Fruit fly (Drosophila melanogaster) whole organism, wandering third instar larva: ENCODE measurements around the gene CG7443.

Experiments
- Abd-B ChIP-seq: fragments of >200 bp; optimal IDR thresholded peaks from 2 replicates; lab custom pipeline; 2017; ENCODE audit warnings: missing biosample characterization, missing genetic modification characterization
- CG32264 ChIP-seq: fragments of 200-800 bp; sonication (Bioruptor generic); optimal IDR thresholded peaks from 2 replicates; lab custom pipeline; 2016; ENCODE audit warnings: missing biosample characterization, missing genetic modification characterization
- Dfd ChIP-seq: fragments of >200 bp; optimal IDR thresholded peaks from 2 replicates; lab custom pipeline; 2017; ENCODE audit warnings: missing biosample characterization, missing genetic modification characterization
- Dif ChIP-seq: fragments of 200-275, 200-300 bp; sonication (Bioruptor generic); optimal IDR thresholded peaks from 2 replicates; lab custom pipeline; 2018; ENCODE audit warnings: missing biosample characterization, missing genetic modification characterization; ENCODE audit not compliant: partially characterized antibody
- HLH106 ChIP-seq: fragments of 200-800 bp; optimal IDR thresholded peaks from 3 replicates; lab custom pipeline; 2019; ENCODE audit warnings: missing biosample characterization, mild to moderate bottlenecking, missing genetic modification characterization, moderate library complexity
- Hr83 ChIP-seq: fragments of 200-300 bp; sonication (Bioruptor generic); optimal IDR thresholded peaks from 2 replicates; lab custom pipeline; 2016; ENCODE audit warnings: missing biosample characterization, mild to moderate bottlenecking, missing genetic modification characterization, moderate library complexity; ENCODE audit not compliant: poor library complexity, severe bottlenecking
- Mio ChIP-seq: sonication (Bioruptor generic); optimal IDR thresholded peaks from 2 replicates; lab custom pipeline; 2016; ENCODE audit warnings: missing biosample characterization, missing genetic modification characterization
- Myc ChIP-seq: fragments of >200 bp; optimal IDR thresholded peaks from 2 replicates; lab custom pipeline; 2017
- OdsH ChIP-seq: fragments of 200-800 bp; sonication (Bioruptor generic); optimal IDR thresholded peaks from 2 replicates; lab custom pipeline; 2016; ENCODE audit warnings: missing biosample characterization, mild to moderate bottlenecking, missing genetic modification characterization
- Rel ChIP-seq, 2 experiments: fragments of 200-800 bp; sonication (Bioruptor generic) in 1 of 2; optimal IDR thresholded peaks; 2 replicates in 1 of 2; 3 replicates in 1 of 2; lab custom pipeline; 2016 to 2019; ENCODE audit warnings: mild to moderate bottlenecking in 2 of 2, missing biosample characterization in 2 of 2, missing genetic modification characterization in 2 of 2, moderate library complexity in 1 of 2
- Sp1 ChIP-seq: fragments of 200-800 bp; sonication (Bioruptor generic); optimal IDR thresholded peaks from 3 replicates; lab custom pipeline; 2019; ENCODE audit warnings: missing biosample characterization, mild to moderate bottlenecking, missing genetic modification characterization, moderate library complexity
- Vsx2 ChIP-seq: fragments of 200-300, 225-300 bp; sonication (Bioruptor generic); optimal IDR thresholded peaks from 2 replicates; lab custom pipeline; 2018; ENCODE audit warnings: missing biosample characterization, missing genetic modification characterization; ENCODE audit not compliant: partially characterized antibody
- br ChIP-seq: fragments of 200-800 bp; sonication (Bioruptor generic); optimal IDR thresholded peaks from 2 replicates; lab custom pipeline; 2016; ENCODE audit warnings: missing biosample characterization, missing genetic modification characterization
- dmrt93B ChIP-seq: fragments of 200-800 bp; sonication (Bioruptor generic); optimal IDR thresholded peaks from 2 replicates; lab custom pipeline; 2018; ENCODE audit warnings: missing biosample characterization, mild to moderate bottlenecking, missing genetic modification characterization
- ey ChIP-seq: fragments of 200-800 bp; sonication (Bioruptor generic); optimal IDR thresholded peaks from 2 replicates; lab custom pipeline; 2016; ENCODE audit warnings: missing biosample characterization, missing genetic modification characterization
- foxo ChIP-seq, 2 experiments: fragments of 200-800 bp; sonication (Bioruptor generic); optimal IDR thresholded peaks; 2 replicates in 1 of 2; 3 replicates in 1 of 2; lab custom pipeline; 2016 to 2017; ENCODE audit warnings: missing biosample characterization in 2 of 2, missing genetic modification characterization in 2 of 2
- fru ChIP-seq: fragments of 200-800 bp; sonication (Bioruptor generic); optimal IDR thresholded peaks from 3 replicates; lab custom pipeline; 2016; ENCODE audit warnings: missing biosample characterization, mild to moderate bottlenecking, missing genetic modification characterization
- h ChIP-seq: fragments of 200-800 bp; sonication (Bioruptor generic); optimal IDR thresholded peaks from 3 replicates; lab custom pipeline; 2016; ENCODE audit warnings: missing biosample characterization, mild to moderate bottlenecking, missing genetic modification characterization
- jim ChIP-seq: fragments of 175-275, 200-325 bp; sonication (Bioruptor generic); optimal IDR thresholded peaks from 2 replicates; lab custom pipeline; 2016; ENCODE audit warnings: missing biosample characterization, mild to moderate bottlenecking, missing genetic modification characterization
- lola ChIP-seq: fragments of >200 bp; optimal IDR thresholded peaks from 2 replicates; lab custom pipeline; 2017; ENCODE audit warnings: missing biosample characterization, missing genetic modification characterization
- psq ChIP-seq: fragments of 200-800 bp; sonication (Bioruptor generic); optimal IDR thresholded peaks from 3 replicates; lab custom pipeline; 2017; ENCODE audit warnings: missing biosample characterization, mild to moderate bottlenecking, missing genetic modification characterization, moderate library complexity
- rgr ChIP-seq: fragments of 200-800 bp; sonication (Bioruptor generic); optimal IDR thresholded peaks from 3 replicates; lab custom pipeline; 2016; ENCODE audit warnings: missing biosample characterization, mild to moderate bottlenecking, missing genetic modification characterization
- tai ChIP-seq: sonication (Bioruptor generic); optimal IDR thresholded peaks from 2 replicates; lab custom pipeline; 2016; ENCODE audit warnings: missing biosample characterization, missing genetic modification characterization
- woc ChIP-seq: sonication (Bioruptor generic); optimal IDR thresholded peaks from 2 replicates; lab custom pipeline; 2016; ENCODE audit warnings: missing biosample characterization, mild to moderate bottlenecking, missing genetic modification characterization

The CG7443 gene

DNA sequence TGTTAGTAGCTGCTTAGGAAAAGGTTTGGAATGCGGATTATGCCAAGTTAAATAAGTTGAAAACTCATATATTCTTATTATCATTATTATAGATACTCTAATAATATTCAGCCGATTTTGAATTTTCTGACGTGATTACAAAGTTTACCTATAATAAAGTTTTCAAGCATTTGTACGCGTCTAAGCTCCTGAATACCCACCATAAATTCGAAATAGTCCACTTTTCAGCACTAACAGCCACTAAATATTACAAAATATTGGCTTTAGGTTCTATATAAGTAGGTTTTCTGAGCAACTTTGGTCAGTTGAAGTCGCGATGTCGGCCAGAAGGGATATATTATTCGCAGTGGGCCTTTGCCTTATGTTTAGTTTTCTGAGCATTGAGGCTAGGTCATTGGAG, at the start of gene CG7443:
TSS of gene CG7443 (plus strand) at position 301 of the 400 bp plus-strand sequence.
- no peak for TF ChIP-seq Dif (GFP tag; lab: Kevin White, UChicago)
- TF ChIP-seq, all 38 proteins: peak for 0

DNA sequence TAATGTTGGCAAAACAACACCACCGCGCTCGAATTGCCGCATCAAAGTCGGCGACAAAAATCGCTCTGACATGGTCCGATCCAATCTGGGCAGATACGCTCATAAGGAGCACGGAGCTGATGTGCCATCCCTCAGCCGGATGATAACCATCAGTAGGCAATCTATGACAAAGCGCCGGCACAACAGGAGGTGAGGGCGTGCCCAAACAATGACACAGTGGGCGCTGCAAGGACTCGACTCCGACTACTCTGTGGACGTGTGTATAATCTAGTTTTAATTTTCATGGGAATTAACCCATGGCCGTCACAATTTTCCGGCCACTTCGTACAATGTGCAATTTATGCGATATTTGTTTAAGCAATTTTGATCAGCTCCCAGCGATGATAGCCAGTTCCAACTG, 49.1 kb upstream of the CG7443 start:
- TF ChIP-seq CG32264 (GFP tag; lab: Kevin White, UChicago): no peak
- TF ChIP-seq Myc (lab: Kevin White, UChicago): no peak
- TF ChIP-seq Hr83 (GFP tag; lab: Kevin White, UChicago): no peak
- TF ChIP-seq Abd-B (GFP tag; lab: Kevin White, UChicago): no peak
- TF ChIP-seq foxo (GFP tag; optimal IDR thresholded peaks at IDR 0.05; lab: Kevin White, UChicago): no peak
- no peak for TF ChIP-seq OdsH (GFP tag; lab: Kevin White, UChicago)
- no peak for TF ChIP-seq jim

DNA sequence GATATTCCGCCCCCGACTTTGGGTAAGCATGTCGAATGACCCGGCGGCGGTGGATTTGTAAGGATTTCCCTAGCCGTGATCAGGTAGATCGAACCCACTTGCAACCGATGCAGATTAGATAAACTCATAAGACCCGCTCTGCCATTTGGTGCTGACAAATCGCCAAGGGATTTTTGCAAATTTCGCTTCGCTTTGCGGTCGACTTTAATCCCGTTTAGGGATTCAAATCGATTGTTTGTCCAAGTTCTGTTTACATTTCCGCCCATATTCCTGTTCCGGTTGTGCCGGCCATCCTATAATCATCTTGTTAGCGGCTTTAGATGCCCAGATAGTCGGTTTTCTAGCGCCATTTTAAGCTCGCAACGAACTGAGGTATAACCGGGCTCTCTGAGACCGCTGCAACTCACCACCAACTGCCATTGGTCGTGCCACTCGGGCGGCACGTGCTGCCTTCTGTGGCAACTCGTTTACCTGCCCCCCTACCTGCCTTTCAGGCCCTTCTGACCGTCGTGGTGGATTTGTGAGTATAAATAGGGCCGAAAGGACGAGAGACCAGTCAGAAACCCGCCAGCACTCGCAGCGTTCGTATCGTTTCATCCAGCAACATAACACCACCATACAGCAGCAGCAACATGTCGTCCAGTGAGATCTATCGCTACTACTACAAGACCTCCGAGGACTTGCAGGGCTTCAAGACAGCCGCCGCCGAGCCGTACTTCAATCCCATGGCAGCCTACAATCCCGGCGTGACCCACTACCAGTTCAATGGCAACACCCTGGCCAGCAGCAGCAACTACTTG, 46.4 kb upstream of the CG7443 start, which contains the start of gene ato:
TSS of gene ato (plus strand) at position 559 of the 800 bp plus-strand sequence.
- TF ChIP-seq Hr83 (GFP tag; lab: Kevin White, UChicago) (no peak), psq (GFP tag; lab: Kevin White, UChicago) (no peak), Vsx2 (GFP tag; lab: Kevin White, UChicago) (peak; percentile 60), ey (GFP tag; lab: Kevin White, UChicago) (no peak)
- TF ChIP-seq, all 38 proteins: peak for 1

DNA sequence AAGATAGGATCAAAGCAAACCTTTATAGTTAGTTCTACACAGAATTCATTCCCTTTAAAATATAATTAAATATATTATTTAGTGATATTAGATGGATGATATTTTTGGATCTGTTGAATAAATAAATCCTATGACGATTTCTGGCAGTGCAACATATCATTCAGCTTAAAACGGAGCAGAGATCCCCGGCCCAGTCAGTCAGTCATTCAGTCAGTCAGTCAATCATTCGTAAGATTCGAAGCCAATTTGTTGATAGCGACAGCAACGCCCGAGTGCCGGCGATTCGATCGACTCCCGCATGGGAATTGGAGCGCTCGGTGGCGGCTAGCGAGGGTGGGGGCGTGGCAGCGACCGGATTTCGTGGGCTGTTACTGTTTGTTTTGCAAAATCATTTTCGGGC, 44.1 kb upstream of the CG7443 start:
- peak; percentile 19 for TF ChIP-seq Sp1 (GFP tag; lab: Kevin White, UChicago)
- TF ChIP-seq Dif (GFP tag; lab: Kevin White, UChicago): peak; percentile 20
- TF ChIP-seq Dfd: no peak
- peak in 1 of 2 experiments; percentile 22 for TF ChIP-seq foxo (GFP tag; optimal IDR thresholded peaks at IDR 0.05; lab: Kevin White, UChicago)
- TF ChIP-seq HLH106 (tag; lab: Kevin White, UChicago): peak; percentile 43
- no peak for TF ChIP-seq Rel (GFP tag; optimal IDR thresholded peaks at IDR 0.05; lab: Kevin White, UChicago)
- peak; percentile 38 for TF ChIP-seq Rel (tag; optimal IDR thresholded peaks at IDR 0.05; lab: Kevin White, UChicago)

DNA sequence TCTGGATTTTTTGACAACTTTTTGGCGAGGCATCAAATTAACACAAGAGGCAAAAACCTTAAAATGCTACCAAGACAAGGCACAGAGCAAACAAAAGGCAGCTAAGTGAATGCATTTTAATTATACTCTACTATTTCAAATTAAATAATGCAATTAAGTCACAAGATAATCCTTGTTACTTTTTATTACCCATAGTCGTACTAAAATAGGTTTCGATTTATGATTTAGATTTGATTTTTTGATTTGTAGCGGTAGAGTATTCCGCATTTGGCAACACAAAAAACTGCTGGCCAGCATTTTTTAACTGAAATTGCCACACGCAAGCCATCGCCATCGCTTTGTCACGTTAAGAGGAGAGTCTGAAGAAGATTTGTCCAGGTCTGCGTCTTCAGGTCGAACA, 41.4 kb upstream of the CG7443 start:
- peak in 1 of 2 experiments; percentile 38 for TF ChIP-seq foxo (GFP tag; optimal IDR thresholded peaks at IDR 0.05; lab: Kevin White, UChicago)
- TF ChIP-seq lola (GFP tag; lab: Kevin White, UChicago): no peak
- peak; percentile 44 for TF ChIP-seq Sp1 (GFP tag; lab: Kevin White, UChicago)
- TF ChIP-seq ey (GFP tag; lab: Kevin White, UChicago): peak; percentile 48
- no peak for TF ChIP-seq dmrt93B (GFP tag; lab: Kevin White, UChicago)
- peak; percentile 39 for TF ChIP-seq fru (GFP tag; lab: Kevin White, UChicago)
- TF ChIP-seq HLH106 (tag; lab: Kevin White, UChicago): peak; percentile 51
- TF ChIP-seq OdsH (GFP tag; lab: Kevin White, UChicago): peak; percentile 27
- no peak for TF ChIP-seq Vsx2 (GFP tag; lab: Kevin White, UChicago)
- peak; percentile 51 for TF ChIP-seq h (GFP tag; lab: Kevin White, UChicago)
- TF ChIP-seq psq (GFP tag; lab: Kevin White, UChicago): peak; percentile 4
- peak; percentile 46 for TF ChIP-seq rgr
- TF ChIP-seq woc (GFP tag; lab: Kevin White, UChicago): peak; percentile 44
- peak; percentile 24 for TF ChIP-seq br (GFP tag; lab: Kevin White, UChicago)

DNA sequence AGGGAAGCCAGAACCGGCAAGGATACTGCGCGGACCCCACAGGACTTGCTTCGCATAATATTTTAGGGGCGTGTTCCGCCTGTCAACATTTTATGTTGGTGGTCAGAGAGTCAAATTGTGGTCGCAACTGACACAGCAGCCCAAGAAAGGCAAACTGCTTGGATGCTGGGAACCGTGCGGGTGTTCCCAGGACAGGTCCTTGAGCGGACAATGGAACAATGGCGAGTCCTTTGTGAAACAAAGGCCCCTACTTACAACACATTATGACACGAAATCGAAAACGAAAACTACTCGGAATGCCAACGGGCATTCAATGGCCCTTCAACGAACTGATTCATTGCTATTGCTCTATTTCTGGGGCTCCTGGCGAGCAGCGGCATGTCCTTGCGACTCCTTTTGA, 39.9 kb upstream of the CG7443 start:
- no peak for TF ChIP-seq rgr
- TF ChIP-seq Mio (GFP tag; lab: Kevin White, UChicago): no peak
- TF ChIP-seq tai (GFP tag; lab: Kevin White, UChicago): no peak
